Worm (Caenorhabditis elegans) whole organism, L1 larva: ENCODE data around the gene dpff-1.

Source experiments
- elt-3 ChIP-seq, 6 experiments: fragments of 150-350 bp in 1 of 6; sonication (generic microtip); optimal IDR thresholded peaks; 2 replicates each; lab custom pipeline; 2017 to 2018; ENCODE audit warnings: missing biosample characterization in 6 of 6, missing genetic modification characterization in 6 of 6, inconsistent platforms in 1 of 6
- hlh-17 ChIP-seq: fragments of 200-800 bp; sonication (Bioruptor generic); optimal IDR thresholded peaks from 2 replicates; lab custom pipeline; 2018; ENCODE audit warnings: missing genetic modification characterization, mild to moderate bottlenecking, missing compliant biosample characterization, moderate library complexity, borderline replicate concordance
- nhr-90 ChIP-seq: sonication (generic microtip); optimal IDR thresholded peaks from 2 replicates; lab custom pipeline; 2016; ENCODE audit warnings: mild to moderate bottlenecking, missing genetic modification characterization, missing compliant biosample characterization; ENCODE audit not compliant: poor library complexity
- zag-1 ChIP-seq: fragments of 150-350 bp; optimal IDR thresholded peaks from 2 replicates; lab custom pipeline; 2014; ENCODE audit warnings: missing biosample characterization, missing genetic modification characterization

ce11 chrIII:5888675-5889074 is 17.5 kb downstream of the dpff-1 start, which contains the start of gene C28H8.8:
- TF ChIP-seq nhr-90 (tag; lab: Kevin White, UChicago) (no peak), zag-1 (no peak), elt-3 (tag; optimal IDR thresholded peaks at IDR 0.05; lab: Kevin White, UChicago) (no peak), hlh-17 (GFP tag; lab: Kevin White, UChicago) (no peak)
